Worm (Caenorhabditis elegans) whole organism, late embryonic: Measurements from ENCODE around the gene ari-2.

Experiments used
- C08G9.2 ChIP-seq: sonication (generic microtip); optimal IDR thresholded peaks from 2 replicates; lab custom pipeline; 2016; ENCODE audit warnings: mild to moderate bottlenecking, missing genetic modification characterization, moderate library complexity, missing compliant biosample characterization
- T23F11.4 ChIP-seq: fragments of 200-800 bp; sonication (Bioruptor generic); optimal IDR thresholded peaks from 2 replicates; lab custom pipeline; 2018; ENCODE audit warnings: mild to moderate bottlenecking, missing genetic modification characterization, missing compliant biosample characterization
- ahr-1 ChIP-seq: sonication (generic microtip); optimal IDR thresholded peaks from 2 replicates; lab custom pipeline; 2016; ENCODE audit warnings: missing genetic modification characterization, missing compliant biosample characterization
- ceh-22 ChIP-seq: sonication (generic microtip); optimal IDR thresholded peaks from 2 replicates; lab custom pipeline; 2017; ENCODE audit warnings: missing biosample characterization, missing genetic modification characterization
- ceh-24 ChIP-seq: sonication (generic microtip); optimal IDR thresholded peaks from 2 replicates; lab custom pipeline; 2016; ENCODE audit warnings: mild to moderate bottlenecking, missing genetic modification characterization, missing compliant biosample characterization
- ceh-30 ChIP-seq: fragments of 150-350 bp; optimal IDR thresholded peaks from 2 replicates; lab custom pipeline; 2014; ENCODE audit warnings: missing biosample characterization, missing genetic modification characterization
- ceh-31 ChIP-seq: sonication (generic microtip); optimal IDR thresholded peaks from 2 replicates; lab custom pipeline; 2016; ENCODE audit warnings: missing genetic modification characterization, missing compliant biosample characterization
- che-1 ChIP-seq: sonication (generic microtip); optimal IDR thresholded peaks from 2 replicates; lab custom pipeline; 2016; ENCODE audit warnings: mild to moderate bottlenecking, missing genetic modification characterization, missing compliant biosample characterization
- dmd-4 ChIP-seq: sonication (generic microtip); optimal IDR thresholded peaks from 2 replicates; lab custom pipeline; 2016; ENCODE audit warnings: borderline replicate concordance, missing genetic modification characterization, missing compliant biosample characterization
- elt-2 ChIP-seq: sonication (generic microtip); optimal IDR thresholded peaks from 2 replicates; lab custom pipeline; 2016; ENCODE audit warnings: missing genetic modification reagents, missing genetic modification characterization, missing compliant biosample characterization
- elt-4 ChIP-seq: sonication (generic microtip); optimal IDR thresholded peaks from 2 replicates; lab custom pipeline; 2016; ENCODE audit warnings: missing genetic modification characterization, missing compliant biosample characterization
- ets-4 ChIP-seq: sonication (generic microtip); optimal IDR thresholded peaks from 2 replicates; lab custom pipeline; 2016; ENCODE audit warnings: missing genetic modification characterization, missing compliant biosample characterization
- fax-1 ChIP-seq: sonication (generic microtip); optimal IDR thresholded peaks from 2 replicates; lab custom pipeline; 2016; ENCODE audit warnings: missing genotype, missing genetic modification characterization, missing compliant biosample characterization
- gmeb-2 ChIP-seq: sonication (generic microtip); optimal IDR thresholded peaks from 2 replicates; lab custom pipeline; 2016; ENCODE audit warnings: missing genetic modification characterization, inconsistent platforms, missing compliant biosample characterization
- hlh-30 ChIP-seq: sonication (generic microtip); optimal IDR thresholded peaks from 2 replicates; lab custom pipeline; 2017; ENCODE audit warnings: antibody characterized with exemption, missing genetic modification characterization, missing compliant biosample characterization; ENCODE audit not compliant: insufficient read depth
- lim-6 ChIP-seq: sonication (generic microtip); optimal IDR thresholded peaks from 2 replicates; lab custom pipeline; 2016; ENCODE audit warnings: missing genetic modification characterization, missing compliant biosample characterization
- lin-11 ChIP-seq: fragments of 200-800 bp; sonication (Bioruptor generic); optimal IDR thresholded peaks from 2 replicates; lab custom pipeline; 2018; ENCODE audit warnings: mild to moderate bottlenecking, missing genetic modification characterization, missing compliant biosample characterization
- mec-3 ChIP-seq: sonication (generic microtip); optimal IDR thresholded peaks from 2 replicates; lab custom pipeline; 2016; ENCODE audit warnings: borderline replicate concordance, missing genetic modification characterization, missing compliant biosample characterization
- nhr-11 ChIP-seq: fragments of 150-350 bp; optimal IDR thresholded peaks from 2 replicates; lab custom pipeline; 2014; ENCODE audit warnings: missing biosample characterization, missing genetic modification characterization
- nhr-232 ChIP-seq: sonication (generic microtip); optimal IDR thresholded peaks from 2 replicates; lab custom pipeline; 2016; ENCODE audit warnings: missing genetic modification characterization, missing compliant biosample characterization
- odd-2 ChIP-seq: sonication (generic microtip); optimal IDR thresholded peaks from 2 replicates; lab custom pipeline; 2017; ENCODE audit warnings: antibody characterized with exemption, mild to moderate bottlenecking, missing genetic modification characterization, missing compliant biosample characterization
- pag-3 ChIP-seq: sonication (generic microtip); optimal IDR thresholded peaks from 2 replicates; lab custom pipeline; 2016; ENCODE audit warnings: missing compliant biosample characterization, missing genetic modification characterization, borderline replicate concordance
- pqm-1 ChIP-seq: sonication (generic microtip); optimal IDR thresholded peaks from 2 replicates; lab custom pipeline; 2016; ENCODE audit warnings: missing genetic modification characterization, missing compliant biosample characterization
- pros-1 ChIP-seq: fragments of 150-350 bp; optimal IDR thresholded peaks from 2 replicates; lab custom pipeline; 2014; ENCODE audit warnings: missing biosample characterization, missing genetic modification reagents, missing genetic modification characterization
- ref-2 ChIP-seq: sonication (generic microtip); optimal IDR thresholded peaks from 2 replicates; lab custom pipeline; 2016; ENCODE audit warnings: missing genetic modification characterization, missing compliant biosample characterization
- rnt-1 ChIP-seq: sonication (generic microtip); optimal IDR thresholded peaks from 2 replicates; lab custom pipeline; 2016; ENCODE audit warnings: missing genetic modification characterization, missing compliant biosample characterization
- sdc-2 ChIP-seq: sonication (generic microtip); optimal IDR thresholded peaks from 2 replicates; lab custom pipeline; 2016; ENCODE audit warnings: missing genotype, missing genetic modification characterization, missing compliant biosample characterization
- sox-4 ChIP-seq: sonication (generic microtip); optimal IDR thresholded peaks from 2 replicates; lab custom pipeline; 2017; ENCODE audit warnings: mild to moderate bottlenecking, missing genetic modification characterization, inconsistent platforms, missing compliant biosample characterization
- syd-9 ChIP-seq: sonication (generic microtip); optimal IDR thresholded peaks from 2 replicates; lab custom pipeline; 2016; ENCODE audit warnings: mild to moderate bottlenecking, missing genetic modification characterization, moderate library complexity, missing compliant biosample characterization
- tbx-2 ChIP-seq: sonication (generic microtip); optimal IDR thresholded peaks from 2 replicates; lab custom pipeline; 2016; ENCODE audit warnings: missing genetic modification characterization, missing compliant biosample characterization
- tbx-7 ChIP-seq: sonication (generic microtip); optimal IDR thresholded peaks from 2 replicates; lab custom pipeline; 2016; ENCODE audit warnings: missing genotype, missing genetic modification characterization, missing compliant biosample characterization
- unc-3 ChIP-seq, 2 experiments: fragments of 200-800 bp in 1 of 2; sonication (Bioruptor generic) in 1 of 2; sonication (generic microtip) in 1 of 2; conservative IDR thresholded peaks in 1 of 2; optimal IDR thresholded peaks in 1 of 2; 2 replicates each; pipeline versions ENCODE4 v1.3.6 to Lab custom; 2016 to 2022; ENCODE audit warnings: missing compliant biosample characterization in 2 of 2, missing genetic modification characterization in 2 of 2, missing genetic modification reagents in 1 of 2
- unc-86 ChIP-seq: sonication (generic microtip); optimal IDR thresholded peaks from 2 replicates; lab custom pipeline; 2016; ENCODE audit warnings: missing genetic modification characterization, missing compliant biosample characterization
- ztf-16 ChIP-seq: sonication (generic microtip); optimal IDR thresholded peaks from 2 replicates; lab custom pipeline; 2017; ENCODE audit warnings: missing genetic modification characterization, missing compliant biosample characterization

ari-2 gene

ce11 chrIV:5544609-5545214 is 6.2 kb upstream of the ari-2 start, which contains the start of gene cec-6:
Gene cec-6 (plus strand): TSS chrIV:5544860.
- TF ChIP-seq che-1 (tag; lab: Kevin White, UChicago) (no peak), pqm-1 (tag; lab: Kevin White, UChicago) (no peak), ztf-16 (no peak), ceh-22 (tag; lab: Kevin White, UChicago) (no peak), syd-9 (tag; lab: Kevin White, UChicago) (no peak), sox-4 (tag; lab: Kevin White, UChicago) (no peak), unc-86 (no peak), pros-1 (no peak), nhr-11 (tag; lab: Kevin White, UChicago) (no peak), T23F11.4 (GFP tag; lab: Kevin White, UChicago) (no peak), gmeb-2 (tag; lab: Kevin White, UChicago) (no peak), rnt-1 (no peak), lin-11 (tag; lab: Kevin White, UChicago) (no peak), mec-3 (tag; lab: Kevin White, UChicago) (no peak), C08G9.2 (tag; lab: Kevin White, UChicago) (no peak), pag-3 (tag; lab: Kevin White, UChicago) (no peak), elt-4 (tag; lab: Kevin White, UChicago) (no peak)

DNA sequence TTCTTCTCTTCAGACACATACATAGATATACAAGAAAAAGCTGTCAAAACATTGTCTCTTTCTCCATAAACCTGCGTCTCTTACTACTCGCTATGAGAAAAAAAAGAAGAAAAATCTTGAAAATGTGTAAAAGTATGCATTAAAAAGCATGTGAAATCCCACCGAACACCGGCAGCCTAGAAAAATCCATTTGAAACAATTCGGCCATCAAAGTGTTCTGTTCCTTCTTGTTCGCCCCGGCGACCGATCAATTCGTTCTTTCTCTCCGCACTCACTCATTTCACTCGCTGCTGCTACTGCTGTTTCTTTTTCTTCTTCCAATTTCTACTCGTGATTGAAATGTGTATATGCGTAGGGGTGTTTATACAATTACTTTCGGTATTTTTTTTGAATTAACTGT is 2.1 kb upstream of the ari-2 start:
- no peak for TF ChIP-seq tbx-7
- TF ChIP-seq sdc-2: no peak
- TF ChIP-seq ets-4: peak; percentile 34
- TF ChIP-seq unc-3 (GFP tag; conservative IDR thresholded peaks at IDR 0.05; lab: Robert Waterston, UW): no peak
- TF ChIP-seq unc-3 (tag; optimal IDR thresholded peaks at IDR 0.05; lab: Kevin White, UChicago): no peak
- peak; percentile 65 for TF ChIP-seq ceh-31 (tag; lab: Kevin White, UChicago)
- TF ChIP-seq ref-2: no peak
- peak; percentile 23 for TF ChIP-seq tbx-2 (tag; lab: Kevin White, UChicago)
- no peak for TF ChIP-seq ceh-30 (tag; lab: Kevin White, UChicago)
- no peak for TF ChIP-seq hlh-30 (tag; lab: Kevin White, UChicago)
- TF ChIP-seq C08G9.2 (tag; lab: Kevin White, UChicago): peak; percentile 43
- no peak for TF ChIP-seq odd-2 (tag; lab: Kevin White, UChicago)
- TF ChIP-seq unc-86: no peak
- TF ChIP-seq nhr-232 (tag; lab: Kevin White, UChicago): no peak
- TF ChIP-seq ceh-24: no peak

- no peak for TF ChIP-seq fax-1 (tag; lab: Kevin White, UChicago)
- no peak for TF ChIP-seq elt-2
- TF ChIP-seq gmeb-2 (tag; lab: Kevin White, UChicago): no peak
- TF ChIP-seq dmd-4 (tag; lab: Kevin White, UChicago): no peak
- TF ChIP-seq nhr-232 (tag; lab: Kevin White, UChicago): no peak
- no peak for TF ChIP-seq sdc-2
- TF ChIP-seq ahr-1 (tag; lab: Kevin White, UChicago): no peak
- no peak for TF ChIP-seq pag-3 (tag; lab: Kevin White, UChicago)
- TF ChIP-seq ets-4: no peak
- TF ChIP-seq, all 69 proteins: peak for 0
Measured at ce11 chrIV:5554168-5554567, 3.2 kb downstream of the ari-2 start.

- TF ChIP-seq pros-1 (peak; percentile 3), lim-6 (tag; lab: Kevin White, UChicago) (no peak)
Measured at ce11 chrIV:5561059-5561458, 10.1 kb downstream of the ari-2 start.
